Fruit fly (Drosophila melanogaster): ENCODE results near the gene Epg5.
A peak's percentile ranks its signal among the peaks of the same experiment; 100 is the strongest.

The Epg5 gene

dm6 chr3R:18745961-18746468, 12.7 kb downstream of the Epg5 start, which contains the start of the genes PGS1 and gwl (continued):
- TF ChIP-seq CG16863 (GFP tag; optimal IDR thresholded peaks at IDR 0.05) (peak; percentile 16), fd96Cb (tag; optimal IDR thresholded peaks at IDR 0.05) (peak; percentile 69), CG6791 (GFP tag; IDR thresholded peaks at IDR 0.05; ENCODE audit: partially characterized antibody) (no peak; the same call in 2 of the 3 replicates), H15 (GFP tag; IDR thresholded peaks at IDR 0.05) (peak; percentile 59; the same call in 1 of the 3 replicates), CG3838 (GFP tag; optimal IDR thresholded peaks at IDR 0.05) (no peak), Bteb2 (GFP tag; optimal IDR thresholded peaks at IDR 0.05) (peak; percentile 64), CG17912 (GFP tag; optimal IDR thresholded peaks at IDR 0.05) (peak; percentile 23), croc (GFP tag; conservative IDR thresholded peaks at IDR 0.05) (peak; percentile 62), Dref (GFP tag; IDR thresholded peaks at IDR 0.05) (peak; percentile 71), hth (optimal IDR thresholded peaks at IDR 0.05) (no peak), Fer2 (tag; optimal IDR thresholded peaks at IDR 0.05) (peak; percentile 58), CG7963 (GFP tag; IDR thresholded peaks at IDR 0.05; ENCODE audit: partially characterized antibody) (no peak), CG32767 (GFP tag; IDR thresholded peaks at IDR 0.05) (peak; percentile 57), CG12769 (tag; optimal IDR thresholded peaks at IDR 0.05) (no peak), ato (GFP tag; IDR thresholded peaks at IDR 0.05; ENCODE audit: partially characterized antibody) (no peak), HLH3B (GFP tag; IDR thresholded peaks at IDR 0.05) (peak; percentile 76), CG12659 (GFP tag; optimal IDR thresholded peaks at IDR 0.05) (peak; percentile 82), CoRest (tag; optimal IDR thresholded peaks at IDR 0.05) (peak; percentile 90), CG6175 (GFP tag; IDR thresholded peaks at IDR 0.05) (peak; percentile 66; the same call in 1 of the 3 replicates), Eip74EF (GFP tag; optimal IDR thresholded peaks at IDR 0.05) (no peak), jumu (GFP tag; optimal IDR thresholded peaks at IDR 0.05) (peak; percentile 29), NfI (GFP tag; optimal IDR thresholded peaks at IDR 0.05) (peak; percentile 66), tup (GFP tag; optimal IDR thresholded peaks at IDR 0.05) (no peak), CG17568 (GFP tag; optimal IDR thresholded peaks at IDR 0.05) (no peak), Med (GFP tag) (no peak), CG14014 (GFP tag; IDR thresholded peaks at IDR 0.05) (peak; percentile 74), lbe (GFP tag; optimal IDR thresholded peaks at IDR 0.05) (no peak), CG7928 (GFP tag; optimal IDR thresholded peaks at IDR 0.05) (no peak), CG16815 (GFP tag; optimal IDR thresholded peaks at IDR 0.05) (peak; percentile 65), Six4 (GFP tag; optimal IDR thresholded peaks at IDR 0.05) (peak; percentile 52), stc (GFP tag; IDR thresholded peaks at IDR 0.05) (peak; percentile 69), CG1233 (GFP tag; optimal IDR thresholded peaks at IDR 0.05) (no peak), pros (GFP tag; optimal IDR thresholded peaks at IDR 0.05) (no peak), ara (GFP tag; IDR thresholded peaks at IDR 0.05) (peak; percentile 47; the same call in 1 of the 2 replicates), Rx (GFP tag; IDR thresholded peaks at IDR 0.05) (peak; percentile 46; the same call in 1 of the 2 replicates), ind (GFP tag; optimal IDR thresholded peaks at IDR 0.05) (peak; percentile 83), CG10209 (GFP tag; optimal IDR thresholded peaks at IDR 0.05) (peak; percentile 71), slou (GFP tag; optimal IDR thresholded peaks at IDR 0.05) (peak; percentile 61), CG18599 (GFP tag; optimal IDR thresholded peaks at IDR 0.05) (no peak), CG10959 (GFP tag; IDR thresholded peaks at IDR 0.05) (peak; percentile 48; the same call in 1 of the 2 replicates), HLH54F (GFP tag; optimal IDR thresholded peaks at IDR 0.05) (peak; percentile 54), CG30020 (tag; optimal IDR thresholded peaks at IDR 0.05) (peak; percentile 67), CG10654 (GFP tag; optimal IDR thresholded peaks at IDR 0.05) (peak; percentile 75), GATAe (GFP tag; conservative IDR thresholded peaks at IDR 0.05) (peak; percentile 58; the same call in 1 of the 2 replicates), dysf (GFP tag; IDR thresholded peaks at IDR 0.05) (peak; percentile 85), Ravus (GFP tag; IDR thresholded peaks at IDR 0.05) (peak; percentile 28; the same call in 1 of the 2 replicates), kah (GFP tag; optimal IDR thresholded peaks at IDR 0.05) (no peak), Xrp1 (GFP tag; IDR thresholded peaks at IDR 0.05) (peak; percentile 82), onecut (GFP tag; IDR thresholded peaks at IDR 0.05) (peak; percentile 18; the same call in 1 of the 2 replicates), odd (GFP tag; optimal IDR thresholded peaks at IDR 0.05) (no peak)

Data from whole organism, embryonic.